Worm (Caenorhabditis elegans) whole organism, L3 larva: Measurements from ENCODE around the gene srp-8.
A peak's percentile ranks its signal among the peaks of the same experiment; 100 is the strongest.

Experiments used
- R02D3.7 ChIP-seq: fragments of 150-350 bp; optimal IDR thresholded peaks from 2 replicates; lab custom pipeline; 2014; ENCODE audit warnings: missing biosample characterization, missing genetic modification characterization
- ZK546.5 ChIP-seq: sonication (generic microtip); optimal IDR thresholded peaks from 2 replicates; lab custom pipeline; 2017; ENCODE audit warnings: missing biosample characterization, missing genetic modification characterization
- aly-2 ChIP-seq: fragments of 150-350 bp; optimal IDR thresholded peaks from 2 replicates; lab custom pipeline; 2014; ENCODE audit warnings: missing biosample characterization, missing genetic modification characterization
- ama-1 ChIP-seq: fragments of 150-350 bp; optimal IDR thresholded peaks from 2 replicates; lab custom pipeline; 2018
- ceh-16 ChIP-seq: sonication (generic microtip); optimal IDR thresholded peaks from 2 replicates; lab custom pipeline; 2017; ENCODE audit warnings: missing biosample characterization, missing genetic modification characterization
- ceh-28 ChIP-seq: fragments of 150-350 bp; optimal IDR thresholded peaks from 2 replicates; lab custom pipeline; 2014; ENCODE audit warnings: missing biosample characterization, missing genetic modification reagents, missing genetic modification characterization
- ceh-82 ChIP-seq: fragments of 150-350 bp; optimal IDR thresholded peaks from 2 replicates; lab custom pipeline; 2014; ENCODE audit warnings: missing biosample characterization, missing genetic modification characterization
- ceh-9 ChIP-seq: sonication (generic microtip); optimal IDR thresholded peaks from 2 replicates; lab custom pipeline; 2018; ENCODE audit warnings: missing biosample characterization, missing genetic modification characterization
- egl-27 ChIP-seq: sonication (generic microtip); optimal IDR thresholded peaks from 4 replicates; lab custom pipeline; 2017; ENCODE audit warnings: missing biosample characterization, missing genetic modification reagents, missing genetic modification characterization
- egl-5 ChIP-seq: fragments of 150-350 bp; optimal IDR thresholded peaks from 2 replicates; lab custom pipeline; 2017; ENCODE audit warnings: missing biosample characterization, missing genetic modification reagents, missing genetic modification characterization, inconsistent platforms
- elt-1 ChIP-seq: fragments of 150-350 bp; optimal IDR thresholded peaks from 2 replicates; lab custom pipeline; 2014; ENCODE audit warnings: missing biosample characterization, missing genetic modification characterization
- elt-2 ChIP-seq: sonication (generic microtip); optimal IDR thresholded peaks from 2 replicates; lab custom pipeline; 2016; ENCODE audit warnings: missing genetic modification reagents, mild to moderate bottlenecking, missing genetic modification characterization, missing compliant biosample characterization
- elt-3 ChIP-seq, 3 experiments: fragments of 150-350 bp in 1 of 3; sonication (generic microtip) in 2 of 3; optimal IDR thresholded peaks; 2 replicates in 2 of 3; 4 replicates in 1 of 3; lab custom pipeline; 2014 to 2017; ENCODE audit warnings: missing biosample characterization in 3 of 3, missing genetic modification characterization in 3 of 3
- eor-1 ChIP-seq, 2 experiments: fragments of 150-350 bp; optimal IDR thresholded peaks; 2 replicates each; lab custom pipeline; 2014 to 2018; ENCODE audit warnings: missing biosample characterization in 2 of 2, missing genetic modification characterization in 2 of 2
- fkh-10 ChIP-seq: sonication (generic microtip); optimal IDR thresholded peaks from 2 replicates; lab custom pipeline; 2017; ENCODE audit warnings: missing biosample characterization, missing genetic modification reagents, missing genetic modification characterization
- hmg-11 ChIP-seq: sonication (generic microtip); optimal IDR thresholded peaks from 2 replicates; lab custom pipeline; 2016; ENCODE audit warnings: missing genetic modification characterization, missing compliant biosample characterization
- jun-1 ChIP-seq: fragments of 150-350 bp; optimal IDR thresholded peaks from 2 replicates; lab custom pipeline; 2014; ENCODE audit warnings: missing biosample characterization, missing genetic modification reagents, missing genetic modification characterization
- lin-15B ChIP-seq: fragments of 150-350 bp; optimal IDR thresholded peaks from 2 replicates; lab custom pipeline; 2014; ENCODE audit warnings: missing biosample characterization, missing genetic modification characterization
- lin-39 ChIP-seq: fragments of 150-350 bp; optimal IDR thresholded peaks from 2 replicates; lab custom pipeline; 2018; ENCODE audit warnings: missing biosample characterization, missing genetic modification reagents, missing genetic modification characterization
- mdl-1 ChIP-seq: fragments of 150-350 bp; optimal IDR thresholded peaks from 2 replicates; lab custom pipeline; 2014; ENCODE audit warnings: missing biosample characterization, missing genetic modification characterization
- nfya-1 ChIP-seq: sonication (generic microtip); optimal IDR thresholded peaks from 2 replicates; lab custom pipeline; 2017; ENCODE audit warnings: missing genetic modification characterization, mild to moderate bottlenecking, missing compliant biosample characterization, antibody characterized with exemption, moderate library complexity; ENCODE audit not compliant: insufficient read depth
- nhr-11 ChIP-seq: fragments of 150-350 bp; optimal IDR thresholded peaks from 2 replicates; lab custom pipeline; 2014; ENCODE audit warnings: missing biosample characterization, missing genetic modification characterization
- nhr-12 ChIP-seq: fragments of 150-350 bp; optimal IDR thresholded peaks from 2 replicates; lab custom pipeline; 2014; ENCODE audit warnings: missing biosample characterization, missing genetic modification characterization
- nhr-23 ChIP-seq: fragments of 150-350 bp; optimal IDR thresholded peaks from 2 replicates; lab custom pipeline; 2014; ENCODE audit warnings: missing biosample characterization, missing genetic modification reagents, missing genetic modification characterization
- nhr-237 ChIP-seq: fragments of 150-350 bp; optimal IDR thresholded peaks from 2 replicates; lab custom pipeline; 2014; ENCODE audit warnings: missing biosample characterization, missing genetic modification characterization
- nhr-25 ChIP-seq: sonication (generic microtip); optimal IDR thresholded peaks from 2 replicates; lab custom pipeline; 2017; ENCODE audit warnings: missing biosample characterization, missing genetic modification characterization
- nhr-28 ChIP-seq: fragments of 150-350 bp; optimal IDR thresholded peaks from 2 replicates; lab custom pipeline; 2014; ENCODE audit warnings: missing biosample characterization, missing genetic modification characterization
- nhr-43 ChIP-seq: sonication (generic microtip); optimal IDR thresholded peaks from 2 replicates; lab custom pipeline; 2016; ENCODE audit warnings: mild to moderate bottlenecking, missing genetic modification characterization, missing compliant biosample characterization; ENCODE audit not compliant: poor library complexity, severe bottlenecking
- nhr-67 ChIP-seq: fragments of 150-350 bp; optimal IDR thresholded peaks from 2 replicates; lab custom pipeline; 2014; ENCODE audit warnings: missing biosample characterization, missing genetic modification characterization
- nhr-76 ChIP-seq: fragments of 150-350 bp; sonication (generic microtip); optimal IDR thresholded peaks from 5 replicates; lab custom pipeline; 2014; ENCODE audit warnings: missing biosample characterization, missing genetic modification characterization
- nhr-77 ChIP-seq: fragments of 150-350 bp; optimal IDR thresholded peaks from 2 replicates; lab custom pipeline; 2014; ENCODE audit warnings: missing biosample characterization, missing genetic modification characterization
- pha-4 ChIP-seq: fragments of 150-350 bp; optimal IDR thresholded peaks from 2 replicates; lab custom pipeline; 2014; ENCODE audit warnings: missing biosample characterization, missing genetic modification reagents, missing genetic modification characterization
- pqm-1 ChIP-seq: fragments of 150-350 bp; optimal IDR thresholded peaks from 2 replicates; lab custom pipeline; 2017; ENCODE audit warnings: missing biosample characterization, missing genetic modification characterization, inconsistent platforms
- sea-2 ChIP-seq: fragments of 150-350 bp; sonication (generic microtip); optimal IDR thresholded peaks from 4 replicates; lab custom pipeline; 2014; ENCODE audit warnings: missing biosample characterization, missing genetic modification reagents, missing genetic modification characterization
- skn-1 ChIP-seq: fragments of 150-350 bp; optimal IDR thresholded peaks from 2 replicates; lab custom pipeline; 2014; ENCODE audit warnings: missing biosample characterization, missing genetic modification characterization
- snpc-4 ChIP-seq: fragments of 150-350 bp; optimal IDR thresholded peaks from 2 replicates; lab custom pipeline; 2014; ENCODE audit warnings: missing biosample characterization, missing genetic modification characterization
- tbx-2 ChIP-seq: sonication (generic microtip); optimal IDR thresholded peaks from 2 replicates; lab custom pipeline; 2016; ENCODE audit warnings: mild to moderate bottlenecking, missing genetic modification characterization, missing compliant biosample characterization
- unc-39 ChIP-seq: sonication (generic microtip); optimal IDR thresholded peaks from 4 replicates; lab custom pipeline; 2017; ENCODE audit warnings: missing biosample characterization, missing genetic modification characterization
- unc-62 ChIP-seq: fragments of 150-350 bp; sonication (generic microtip); optimal IDR thresholded peaks from 4 replicates; lab custom pipeline; 2014; ENCODE audit warnings: missing biosample characterization, missing genetic modification reagents, missing genetic modification characterization
- ztf-11 ChIP-seq: fragments of 150-350 bp; optimal IDR thresholded peaks from 2 replicates; lab custom pipeline; 2014; ENCODE audit warnings: missing biosample characterization, missing genetic modification characterization
- ztf-4 ChIP-seq: fragments of 150-350 bp; optimal IDR thresholded peaks from 2 replicates; lab custom pipeline; 2014; ENCODE audit warnings: missing biosample characterization, missing genetic modification characterization

The srp-8 gene

ce11 chrV:8195889-8196418, 12.5 kb downstream of the srp-8 start, which contains the start of gene F20D6.10:
TSS of gene F20D6.10 (minus strand) at chrV:8195939.
- no peak for TF ChIP-seq egl-5
- TF ChIP-seq nhr-23 (tag; lab: Kevin White, UChicago), result no peak
- no peak for TF ChIP-seq lin-15B
- no peak for TF ChIP-seq pqm-1
- TF ChIP-seq mdl-1, result no peak
- TF ChIP-seq R02D3.7, result no peak
- TF ChIP-seq elt-3 (tag; optimal IDR thresholded peaks at IDR 0.05; lab: Kevin White, UChicago), result no peak
- no peak for TF ChIP-seq nhr-28
- TF ChIP-seq elt-1 (tag; lab: Kevin White, UChicago), result no peak
- no peak for TF ChIP-seq fkh-10
- TF ChIP-seq skn-1 (tag; lab: Kevin White, UChicago), result no peak
- no peak for TF ChIP-seq nhr-67 (tag; lab: Kevin White, UChicago)
- TF ChIP-seq nhr-77 (tag; lab: Kevin White, UChicago), result no peak
- no peak for TF ChIP-seq sea-2 (GFP tag; lab: Kevin White, UChicago)
- TF ChIP-seq eor-1 (tag; optimal IDR thresholded peaks at IDR 0.05; lab: Kevin White, UChicago), result no peak
- no peak for TF ChIP-seq lin-39
- TF ChIP-seq snpc-4 (tag; lab: Kevin White, UChicago), result no peak

- TF ChIP-seq nhr-23 (tag; lab: Kevin White, UChicago) (no peak), nhr-77 (tag; lab: Kevin White, UChicago) (no peak), eor-1 (tag; optimal IDR thresholded peaks at IDR 0.05; lab: Kevin White, UChicago) (no peak), sea-2 (GFP tag; lab: Kevin White, UChicago) (no peak), ZK546.5 (no peak), nhr-67 (tag; lab: Kevin White, UChicago) (no peak), egl-27 (tag; lab: Kevin White, UChicago) (no peak)
Measured at ce11 chrV:8196993-8197392, 13.5 kb downstream of the srp-8 start.

ce11 chrV:8198994-8199393, 15.5 kb downstream of the srp-8 start, which contains the start of gene F20D6.11:
TSS of gene F20D6.11 (minus strand) at chrV:8199094.
- no peak for TF ChIP-seq ztf-4 (tag; lab: Kevin White, UChicago)
- no peak for TF ChIP-seq skn-1 (tag; lab: Kevin White, UChicago)
- TF ChIP-seq elt-2 (tag; lab: Kevin White, UChicago), result peak; percentile 18

- TF ChIP-seq unc-62 (GFP tag; lab: Kevin White, UChicago) (no peak), pqm-1 (no peak), nhr-43 (tag; lab: Kevin White, UChicago) (peak; percentile 16), nhr-23 (tag; lab: Kevin White, UChicago) (peak; percentile 65), nhr-11 (tag; lab: Kevin White, UChicago) (no peak), nhr-12 (no peak), unc-39 (tag; lab: Kevin White, UChicago) (no peak), nhr-77 (tag; lab: Kevin White, UChicago) (no peak), jun-1 (tag; lab: Kevin White, UChicago) (no peak), mdl-1 (no peak), ceh-9 (tag; lab: Kevin White, UChicago) (no peak), eor-1 (tag; optimal IDR thresholded peaks at IDR 0.05; lab: Kevin White, UChicago) (no peak), nhr-67 (tag; lab: Kevin White, UChicago) (no peak), ama-1 (no peak), ztf-11 (no peak), ceh-16 (tag; lab: Kevin White, UChicago) (no peak), tbx-2 (tag; lab: Kevin White, UChicago) (no peak), aly-2 (tag; lab: Kevin White, UChicago) (no peak), nhr-237 (tag; lab: Kevin White, UChicago) (no peak), egl-5 (no peak), nhr-25 (tag; lab: Kevin White, UChicago) (peak; percentile 35), nfya-1 (tag; lab: Kevin White, UChicago) (no peak), hmg-11 (tag; lab: Kevin White, UChicago) (no peak), elt-2 (tag; lab: Kevin White, UChicago) (no peak), nhr-76 (no peak), ceh-82 (tag; lab: Kevin White, UChicago) (no peak), pha-4 (no peak), ceh-28 (no peak), skn-1 (tag; lab: Kevin White, UChicago) (no peak), egl-27 (tag; lab: Kevin White, UChicago) (peak; percentile 24)
- TF ChIP-seq, all 47 proteins: peak for 4
Measured at ce11 chrV:8201229-8201858, 17.9 kb downstream of the srp-8 start, which contains the start of gene cri-2. TSS of gene cri-2 (plus strand) at chrV:8201808.
